Worm (Caenorhabditis elegans): ENCODE data around the gene F13B9.2.

ce11 chrX:8262734-8263133 lies 22.7 kb upstream of the F13B9.2 start:
- TF ChIP-seq klf-2 (GFP tag; conservative IDR thresholded peaks at IDR 0.05) (no peak), tab-1 (GFP tag; IDR thresholded peaks at IDR 0.05) (no peak)

Data from whole organism, midembryonic.